Worm (Caenorhabditis elegans) whole organism, young adult: Measurements from ENCODE around the gene F13D12.8.

Experiments used
- B0035.1 ChIP-seq: sonication (generic microtip); optimal IDR thresholded peaks from 2 replicates; lab custom pipeline; 2016; ENCODE audit warnings: missing genetic modification characterization, mild to moderate bottlenecking, missing compliant biosample characterization, missing genotype, missing genetic modification reagents
- B0336.3 ChIP-seq: fragments of 200-800 bp; sonication (Bioruptor generic); IDR thresholded peaks from 2 replicates; pipeline ENCODE4 v1.3.6; 2022; ENCODE audit warnings: missing genetic modification characterization, missing compliant biosample characterization
- D2030.7 ChIP-seq: fragments of 200-800 bp; sonication (Bioruptor generic); IDR thresholded peaks from 2 replicates; pipeline ENCODE4 v1.3.6; 2022; ENCODE audit warnings: missing genetic modification reagents, missing genetic modification characterization, missing compliant biosample characterization
- F22D6.2 ChIP-seq: sonication (generic microtip); optimal IDR thresholded peaks from 2 replicates; lab custom pipeline; 2016; ENCODE audit warnings: mild to moderate bottlenecking, missing genetic modification characterization, missing compliant biosample characterization
- F39B2.1 ChIP-seq: fragments of 200-800 bp; sonication (Bioruptor generic); IDR thresholded peaks from 2 replicates; pipeline ENCODE4 v1.3.6; 2022; ENCODE audit warnings: missing genetic modification reagents, missing genetic modification characterization, missing compliant biosample characterization
- F49E8.2 ChIP-seq: sonication (generic microtip); optimal IDR thresholded peaks from 3 replicates; lab custom pipeline; 2017; ENCODE audit warnings: missing genetic modification characterization, mild to moderate bottlenecking, missing compliant biosample characterization, antibody characterized with exemption, moderate library complexity; ENCODE audit not compliant: insufficient read depth
- F57A8.1 ChIP-seq: fragments of 200-800 bp; sonication (Bioruptor generic); optimal IDR thresholded peaks from 2 replicates; lab custom pipeline; 2018; ENCODE audit warnings: mild to moderate bottlenecking, missing genetic modification characterization, moderate library complexity, missing compliant biosample characterization
- K11D2.4 ChIP-seq: fragments of 200-800 bp; sonication (Bioruptor generic); IDR thresholded peaks from 2 replicates; pipeline ENCODE4 v1.3.6; 2022; ENCODE audit warnings: missing genetic modification reagents, missing genetic modification characterization, missing compliant biosample characterization
- K12H6.12 ChIP-seq: fragments of 200-800 bp; sonication (Bioruptor generic); optimal IDR thresholded peaks from 2 replicates; lab custom pipeline; 2018; ENCODE audit warnings: mild to moderate bottlenecking, missing genetic modification characterization, missing compliant biosample characterization
- T07F8.4 ChIP-seq: sonication (generic microtip); optimal IDR thresholded peaks from 2 replicates; lab custom pipeline; 2016; ENCODE audit warnings: mild to moderate bottlenecking, missing genetic modification characterization, moderate library complexity, missing compliant biosample characterization
- Y79H2A.3 ChIP-seq: fragments of 200-800 bp; sonication (Bioruptor generic); conservative IDR thresholded peaks from 2 replicates; pipeline ENCODE4 v1.3.6; 2022; ENCODE audit warnings: missing genetic modification reagents, missing genetic modification characterization, missing compliant biosample characterization
- Y95B8A.8 ChIP-seq: fragments of 200-800 bp; sonication (Bioruptor generic); IDR thresholded peaks from 2 replicates; pipeline ENCODE4 v1.3.6; 2022; ENCODE audit warnings: missing genetic modification reagents, missing genetic modification characterization, missing compliant biosample characterization
- ZK185.1 ChIP-seq: sonication (generic microtip); optimal IDR thresholded peaks from 2 replicates; lab custom pipeline; 2016; ENCODE audit warnings: mild to moderate bottlenecking, missing genetic modification characterization, missing compliant biosample characterization; ENCODE audit not compliant: poor library complexity, severe bottlenecking
- atf-7 ChIP-seq: sonication (generic microtip); optimal IDR thresholded peaks from 2 replicates; lab custom pipeline; 2017; ENCODE audit warnings: mild to moderate bottlenecking, missing genetic modification characterization, missing compliant biosample characterization
- attf-3 ChIP-seq: fragments of 200-800 bp; sonication (Bioruptor generic); conservative IDR thresholded peaks from 2 replicates; pipeline ENCODE4 v1.3.6; 2022; ENCODE audit warnings: missing genetic modification reagents, missing genetic modification characterization, missing compliant biosample characterization
- attf-5 ChIP-seq: fragments of 200-800 bp; sonication (Bioruptor generic); optimal IDR thresholded peaks from 2 replicates; lab custom pipeline; 2018; ENCODE audit warnings: mild to moderate bottlenecking, missing genetic modification characterization, missing compliant biosample characterization
- bed-2 ChIP-seq: fragments of 200-800 bp; sonication (Bioruptor generic); IDR thresholded peaks from 2 replicates; pipeline ENCODE4 v1.3.6; 2022; ENCODE audit warnings: missing genetic modification reagents, missing genetic modification characterization, missing compliant biosample characterization
- ccch-3 ChIP-seq: fragments of 200-800 bp; sonication (Bioruptor generic); optimal IDR thresholded peaks from 2 replicates; lab custom pipeline; 2018; ENCODE audit warnings: mild to moderate bottlenecking, missing genetic modification characterization, missing compliant biosample characterization
- cebp-1 ChIP-seq, 2 experiments: fragments of 200-800 bp in 1 of 2; sonication (Bioruptor generic) in 1 of 2; sonication (generic microtip) in 1 of 2; IDR thresholded peaks in 1 of 2; optimal IDR thresholded peaks in 1 of 2; 2 replicates each; pipeline versions ENCODE4 v1.3.6 to Lab custom; 2017 to 2022; ENCODE audit warnings: missing compliant biosample characterization in 2 of 2, missing genetic modification characterization in 2 of 2, mild to moderate bottlenecking in 1 of 2, missing genetic modification reagents in 1 of 2, moderate library complexity in 1 of 2
- ceh-100 ChIP-seq: fragments of 200-800 bp; sonication (Bioruptor generic); IDR thresholded peaks from 2 replicates; pipeline ENCODE4 v1.3.6; 2022; ENCODE audit warnings: missing genetic modification reagents, missing genetic modification characterization, missing compliant biosample characterization
- ceh-40 ChIP-seq: fragments of 200-800 bp; sonication (Bioruptor generic); IDR thresholded peaks from 2 replicates; pipeline ENCODE4 v1.3.6; 2022; ENCODE audit warnings: missing genetic modification characterization, missing compliant biosample characterization
- dpff-1 ChIP-seq: sonication (generic microtip); optimal IDR thresholded peaks from 2 replicates; lab custom pipeline; 2017; ENCODE audit warnings: mild to moderate bottlenecking, missing genetic modification characterization, missing compliant biosample characterization
- egl-18 ChIP-seq: fragments of 200-800 bp; sonication (Bioruptor generic); IDR thresholded peaks from 2 replicates; pipeline ENCODE4 v1.3.6; 2022; ENCODE audit warnings: missing genetic modification reagents, missing genetic modification characterization, missing compliant biosample characterization
- fkh-3 ChIP-seq: sonication (generic microtip); optimal IDR thresholded peaks from 2 replicates; lab custom pipeline; 2016; ENCODE audit warnings: mild to moderate bottlenecking, missing genetic modification characterization, missing compliant biosample characterization
- lag-1 ChIP-seq: fragments of 200-800 bp; sonication (Bioruptor generic); IDR thresholded peaks from 2 replicates; pipeline ENCODE4 v1.3.6; 2022; ENCODE audit warnings: missing genetic modification reagents, missing genetic modification characterization, missing compliant biosample characterization
- let-526 ChIP-seq: fragments of 200-800 bp; sonication (Bioruptor generic); IDR thresholded peaks from 2 replicates; pipeline ENCODE4 v1.3.6; 2022; ENCODE audit warnings: missing genetic modification reagents, missing genetic modification characterization, missing compliant biosample characterization
- lin-26 ChIP-seq: fragments of 200-800 bp; sonication (Bioruptor generic); IDR thresholded peaks from 2 replicates; pipeline ENCODE4 v1.3.6; 2022; ENCODE audit warnings: missing genetic modification reagents, missing genetic modification characterization, missing compliant biosample characterization
- lin-35 ChIP-seq, 3 experiments: fragments of 150-350 bp in 2 of 3; sonication (generic microtip) in 1 of 3; optimal IDR thresholded peaks; 2 replicates each; lab custom pipeline; 2014 to 2018; ENCODE audit warnings: missing biosample characterization in 3 of 3, missing genetic modification characterization in 3 of 3, missing genetic modification reagents in 3 of 3
- lir-1 ChIP-seq: fragments of 200-800 bp; sonication (Bioruptor generic); conservative IDR thresholded peaks from 2 replicates; pipeline ENCODE4 v1.3.6; 2022; ENCODE audit warnings: missing genetic modification reagents, missing genetic modification characterization, missing compliant biosample characterization
- madf-6 ChIP-seq: fragments of 200-800 bp; sonication (Bioruptor generic); IDR thresholded peaks from 2 replicates; pipeline ENCODE4 v1.3.6; 2022; ENCODE audit warnings: missing genetic modification reagents, missing genetic modification characterization, missing compliant biosample characterization
- mcd-1 ChIP-seq: fragments of 200-800 bp; sonication (Bioruptor generic); IDR thresholded peaks from 2 replicates; pipeline ENCODE4 v1.3.6; 2022; ENCODE audit warnings: missing genetic modification reagents, missing genetic modification characterization, missing compliant biosample characterization
- mel-28 ChIP-seq: sonication (generic microtip); optimal IDR thresholded peaks from 2 replicates; lab custom pipeline; 2016; ENCODE audit warnings: borderline replicate concordance, mild to moderate bottlenecking, missing genetic modification characterization, missing compliant biosample characterization
- mes-4 ChIP-seq: sonication (generic microtip); optimal IDR thresholded peaks from 2 replicates; lab custom pipeline; 2016; ENCODE audit warnings: missing genotype, missing genetic modification characterization, missing compliant biosample characterization
- nfya-1 ChIP-seq: sonication (generic microtip); optimal IDR thresholded peaks from 2 replicates; lab custom pipeline; 2017; ENCODE audit warnings: antibody characterized with exemption, missing compliant biosample characterization, missing genetic modification characterization, borderline replicate concordance; ENCODE audit not compliant: insufficient read depth
- nhr-120 ChIP-seq: fragments of 200-800 bp; sonication (Bioruptor generic); IDR thresholded peaks from 2 replicates; pipeline ENCODE4 v1.3.6; 2022; ENCODE audit warnings: missing genetic modification characterization, missing compliant biosample characterization
- nhr-179 ChIP-seq: sonication (generic microtip); optimal IDR thresholded peaks from 2 replicates; lab custom pipeline; 2016; ENCODE audit warnings: mild to moderate bottlenecking, missing genetic modification characterization, missing compliant biosample characterization
- rec-8 ChIP-seq, 2 experiments: sonication (generic microtip); optimal IDR thresholded peaks; 2 replicates each; lab custom pipeline; 2016; ENCODE audit warnings: mild to moderate bottlenecking in 2 of 2, missing genetic modification characterization in 2 of 2, missing genetic modification reagents in 2 of 2, missing genotype in 2 of 2, missing biosample characterization in 1 of 2, missing compliant biosample characterization in 1 of 2, moderate library complexity in 1 of 2
- snpc-1.3 ChIP-seq: sonication (generic microtip); optimal IDR thresholded peaks from 2 replicates; lab custom pipeline; 2017; ENCODE audit warnings: missing genetic modification characterization, mild to moderate bottlenecking, missing compliant biosample characterization, antibody characterized with exemption, moderate library complexity, missing genotype, missing genetic modification reagents; ENCODE audit not compliant: insufficient read depth
- snpc-4 ChIP-seq, 5 experiments: fragments of 150-350 bp in 1 of 5; sonication (generic microtip) in 4 of 5; optimal IDR thresholded peaks; 2 replicates each; lab custom pipeline; 2014 to 2018; ENCODE audit warnings: missing genetic modification characterization in 5 of 5, missing biosample characterization in 3 of 5, antibody characterized with exemption in 2 of 5, mild to moderate bottlenecking in 2 of 5, missing compliant biosample characterization in 2 of 5, missing genotype in 2 of 5, moderate library complexity in 2 of 5, missing genetic modification reagents in 1 of 5
- somi-1 ChIP-seq: fragments of 200-800 bp; sonication (Bioruptor generic); optimal IDR thresholded peaks from 2 replicates; lab custom pipeline; 2018; ENCODE audit warnings: mild to moderate bottlenecking, missing genetic modification characterization, missing compliant biosample characterization
- tbp1 ChIP-seq: fragments of 200-800 bp; sonication (Bioruptor generic); optimal IDR thresholded peaks from 2 replicates; lab custom pipeline; 2018; ENCODE audit warnings: mild to moderate bottlenecking, missing genetic modification characterization, missing compliant biosample characterization
- tbx-9 ChIP-seq: sonication (generic microtip); optimal IDR thresholded peaks from 2 replicates; lab custom pipeline; 2016; ENCODE audit warnings: borderline replicate concordance, missing genetic modification characterization, inconsistent platforms, missing compliant biosample characterization
- ztf-26 ChIP-seq: sonication (generic microtip); optimal IDR thresholded peaks from 2 replicates; lab custom pipeline; 2017; ENCODE audit warnings: missing genetic modification characterization, missing compliant biosample characterization
- ztf-28 ChIP-seq: fragments of 200-800 bp; sonication (Bioruptor generic); IDR thresholded peaks from 2 replicates; pipeline ENCODE4 v1.3.6; 2022; ENCODE audit warnings: missing genetic modification reagents, missing genetic modification characterization, missing compliant biosample characterization
- ztf-3 ChIP-seq: fragments of 200-800 bp; sonication (Bioruptor generic); optimal IDR thresholded peaks from 2 replicates; lab custom pipeline; 2018; ENCODE audit warnings: mild to moderate bottlenecking, missing genetic modification characterization, missing compliant biosample characterization
- ztf-6 ChIP-seq: fragments of 200-800 bp; sonication (Bioruptor generic); IDR thresholded peaks from 2 replicates; pipeline ENCODE4 v1.3.6; 2022; ENCODE audit warnings: missing genetic modification reagents, missing genetic modification characterization, missing compliant biosample characterization

Gene F13D12.8

DNA sequence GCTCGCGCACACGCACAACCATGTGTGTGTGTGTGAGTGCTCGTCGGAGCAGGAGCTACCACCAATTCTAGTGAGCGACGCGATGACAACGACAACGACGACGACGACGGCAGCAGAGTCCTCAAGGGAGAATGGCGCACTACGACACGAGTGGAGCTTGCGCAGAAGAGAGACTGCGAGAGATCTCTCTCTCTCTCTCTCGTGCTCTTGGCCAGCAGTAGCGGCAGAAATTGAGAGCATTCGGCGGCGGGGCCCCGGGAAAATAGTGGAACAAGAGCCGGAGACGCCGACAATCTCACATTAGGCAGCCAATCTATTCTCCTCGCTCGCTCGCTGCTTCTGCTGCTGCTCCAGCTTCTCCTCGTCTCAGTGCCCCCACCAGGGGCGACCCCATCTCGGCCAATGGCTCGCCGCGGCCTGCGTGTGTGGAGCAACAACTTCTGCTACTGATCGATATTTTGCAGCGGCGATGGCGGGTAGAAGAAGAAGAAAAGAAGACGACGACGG is 14.4 kb upstream of the F13D12.8 start:
- TF ChIP-seq ztf-6 (GFP tag; lab: Robert Waterston, UW) (no peak), B0336.3 (peak; percentile 56; the same call in 1 of the 2 replicates), atf-7 (tag; lab: Kevin White, UChicago) (peak; percentile 45), D2030.7 (GFP tag; lab: Robert Waterston, UW) (no peak), F39B2.1 (GFP tag; lab: Robert Waterston, UW) (no peak), lin-35 (GFP tag; optimal IDR thresholded peaks at IDR 0.05; lab: Kevin White, UChicago) (peak in 1 of 3 experiments; percentile 41), attf-5 (GFP tag; lab: Kevin White, UChicago) (no peak), T07F8.4 (peak; percentile 10), somi-1 (GFP tag; lab: Kevin White, UChicago) (no peak), ceh-40 (GFP tag; lab: Robert Waterston, UW) (no peak), nfya-1 (no peak), nhr-120 (GFP tag; lab: Robert Waterston, UW) (no peak), Y79H2A.3 (GFP tag; lab: Robert Waterston, UW) (no peak; the same call in 1 of the 2 replicates), lir-1 (GFP tag; lab: Robert Waterston, UW) (no peak), Y95B8A.8 (GFP tag; lab: Robert Waterston, UW) (no peak), madf-6 (GFP tag; lab: Robert Waterston, UW) (no peak), let-526 (GFP tag; lab: Robert Waterston, UW) (no peak), ztf-3 (GFP tag; lab: Kevin White, UChicago) (no peak), ccch-3 (no peak), mes-4 (tag; lab: Kevin White, UChicago) (no peak), ZK185.1 (tag; lab: Kevin White, UChicago) (peak; percentile 48), ceh-100 (peak; percentile 36; the same call in 1 of the 2 replicates), ztf-28 (GFP tag; lab: Robert Waterston, UW) (no peak), nhr-179 (no peak), F49E8.2 (tag; lab: Kevin White, UChicago) (no peak), F57A8.1 (GFP tag; lab: Kevin White, UChicago) (no peak), egl-18 (GFP tag; lab: Robert Waterston, UW) (no peak), B0035.1 (peak; percentile 54), dpff-1 (no peak), cebp-1 (GFP tag; IDR thresholded peaks at IDR 0.05; lab: Robert Waterston, UW) (no peak), cebp-1 (tag; optimal IDR thresholded peaks at IDR 0.05; lab: Kevin White, UChicago) (peak; percentile 69), snpc-4 (GFP tag; optimal IDR thresholded peaks at IDR 0.05; lab: Kevin White, UChicago) (no peak), snpc-4 (tag; optimal IDR thresholded peaks at IDR 0.05; lab: Kevin White, UChicago) (peak in 1 of 4 experiments; percentile 45), fkh-3 (tag; lab: Kevin White, UChicago) (no peak), ztf-26 (tag; lab: Kevin White, UChicago) (no peak), mel-28 (no peak), attf-3 (GFP tag; lab: Robert Waterston, UW) (no peak), lin-26 (0 out of 2 replicates have a peak, but pooled peaks have one; percentile 44), mcd-1 (GFP tag; lab: Robert Waterston, UW) (peak; percentile 52; the same call in 1 of the 2 replicates), rec-8 (tag; optimal IDR thresholded peaks at IDR 0.05; lab: Kevin White, UChicago) (no peak), tbx-9 (no peak), snpc-1.3 (tag; lab: Kevin White, UChicago) (no peak), bed-2 (GFP tag; lab: Robert Waterston, UW) (peak; percentile 23; the same call in 1 of the 2 replicates), K12H6.12 (tag; lab: Kevin White, UChicago) (peak; percentile 78), tbp1 (GFP tag; lab: Kevin White, UChicago) (no peak), lag-1 (GFP tag; lab: Robert Waterston, UW) (no peak), K11D2.4 (0 out of 2 replicates have a peak, but pooled peaks have one; percentile 37), F22D6.2 (tag; lab: Kevin White, UChicago) (no peak)
